Worm (Caenorhabditis elegans) whole organism, L1 larva: Measurements from ENCODE around the gene ZC302.3.

Experiments used
- C04F5.9 ChIP-seq: sonication (generic microtip); optimal IDR thresholded peaks from 2 replicates; lab custom pipeline; 2016; ENCODE audit warnings: missing genetic modification characterization, missing compliant biosample characterization
- C16A3.4 ChIP-seq: fragments of 150-350 bp; optimal IDR thresholded peaks from 2 replicates; lab custom pipeline; 2014; ENCODE audit warnings: missing biosample characterization, missing genetic modification characterization
- C34B4.2 ChIP-seq: sonication (generic microtip); optimal IDR thresholded peaks from 2 replicates; lab custom pipeline; 2017; ENCODE audit warnings: mild to moderate bottlenecking, missing genetic modification characterization, missing compliant biosample characterization
- F16B12.6 ChIP-seq: fragments of 150-350 bp; optimal IDR thresholded peaks from 2 replicates; lab custom pipeline; 2014; ENCODE audit warnings: missing biosample characterization, missing genetic modification characterization
- aha-1 ChIP-seq: fragments of 150-350 bp; optimal IDR thresholded peaks from 2 replicates; lab custom pipeline; 2014; ENCODE audit warnings: missing biosample characterization, missing genetic modification characterization
- alr-1 ChIP-seq: fragments of 200-800 bp; sonication (Bioruptor generic); optimal IDR thresholded peaks from 2 replicates; lab custom pipeline; 2018; ENCODE audit warnings: borderline replicate concordance, mild to moderate bottlenecking, missing genetic modification characterization, missing compliant biosample characterization
- aly-2 ChIP-seq: fragments of 150-350 bp; optimal IDR thresholded peaks from 2 replicates; lab custom pipeline; 2014; ENCODE audit warnings: missing biosample characterization, missing genetic modification characterization
- ama-1 ChIP-seq: fragments of 150-350 bp; optimal IDR thresholded peaks from 2 replicates; lab custom pipeline; 2014
- ceh-8 ChIP-seq: fragments of 200-800 bp; sonication (Bioruptor generic); optimal IDR thresholded peaks from 2 replicates; lab custom pipeline; 2018; ENCODE audit warnings: mild to moderate bottlenecking, missing genetic modification characterization, moderate library complexity, missing compliant biosample characterization
- ceh-82 ChIP-seq, 3 experiments: fragments of 150-350 bp in 1 of 3; sonication (generic microtip) in 2 of 3; optimal IDR thresholded peaks; 2 replicates each; lab custom pipeline; 2014 to 2017; ENCODE audit warnings: missing biosample characterization in 3 of 3, missing genetic modification characterization in 3 of 3
- ceh-88 ChIP-seq: fragments of 200-800 bp; sonication (Bioruptor generic); IDR thresholded peaks from 2 replicates; pipeline ENCODE4 v1.3.6; 2022; ENCODE audit warnings: missing genetic modification characterization, missing compliant biosample characterization
- ces-1 ChIP-seq: fragments of 150-350 bp; optimal IDR thresholded peaks from 2 replicates; lab custom pipeline; 2014; ENCODE audit warnings: missing biosample characterization, missing genetic modification reagents, missing genetic modification characterization
- dpl-1 ChIP-seq, 3 experiments: fragments of 150-350 bp in 2 of 3; sonication (generic microtip) in 1 of 3; optimal IDR thresholded peaks; 2 replicates each; lab custom pipeline; 2014 to 2017; ENCODE audit warnings: missing biosample characterization in 3 of 3, missing genetic modification characterization in 3 of 3, missing genetic modification reagents in 3 of 3
- dsc-1 ChIP-seq: sonication (generic microtip); optimal IDR thresholded peaks from 2 replicates; lab custom pipeline; 2016; ENCODE audit warnings: mild to moderate bottlenecking, missing genetic modification characterization, missing compliant biosample characterization
- efl-1 ChIP-seq, 4 experiments: fragments of 150-350 bp; optimal IDR thresholded peaks in 3 of 4; peaks in 1 of 4; 1 replicate in 1 of 4; 2 replicates in 3 of 4; lab custom pipeline; 2014; ENCODE audit warnings: missing biosample characterization in 2 of 4, missing genetic modification characterization in 2 of 4, missing genetic modification reagents in 2 of 4
- egl-13 ChIP-seq: sonication (generic microtip); optimal IDR thresholded peaks from 2 replicates; lab custom pipeline; 2016; ENCODE audit warnings: missing genotype, missing genetic modification reagents, missing genetic modification characterization, missing compliant biosample characterization
- egl-27 ChIP-seq, 2 experiments: fragments of 150-350 bp in 1 of 2; sonication (generic microtip); optimal IDR thresholded peaks; 3 replicates each; lab custom pipeline; 2017 to 2018; ENCODE audit warnings: missing biosample characterization in 2 of 2, missing genetic modification characterization in 2 of 2, missing genetic modification reagents in 2 of 2
- ets-5 ChIP-seq: fragments of 200-800 bp; sonication (Bioruptor generic); IDR thresholded peaks from 2 replicates; pipeline ENCODE4 v1.3.6; 2022; ENCODE audit warnings: missing genetic modification characterization, missing compliant biosample characterization
- fkh-4 ChIP-seq: sonication (generic microtip); optimal IDR thresholded peaks from 2 replicates; lab custom pipeline; 2016; ENCODE audit warnings: missing compliant biosample characterization, missing genetic modification characterization, borderline replicate concordance
- fkh-8 ChIP-seq: sonication (generic microtip); optimal IDR thresholded peaks from 2 replicates; lab custom pipeline; 2016; ENCODE audit warnings: mild to moderate bottlenecking, missing genetic modification characterization, missing compliant biosample characterization
- grh-1 ChIP-seq: fragments of 200-800 bp; sonication (Bioruptor generic); IDR thresholded peaks from 2 replicates; pipeline ENCODE4 v1.3.6; 2022; ENCODE audit warnings: missing genetic modification reagents, missing genetic modification characterization, missing compliant biosample characterization
- hlh-4 ChIP-seq: sonication (generic microtip); optimal IDR thresholded peaks from 2 replicates; lab custom pipeline; 2016; ENCODE audit warnings: mild to moderate bottlenecking, missing genetic modification characterization, missing compliant biosample characterization
- hpl-2 ChIP-seq: fragments of 150-350 bp; optimal IDR thresholded peaks from 2 replicates; lab custom pipeline; 2014; ENCODE audit warnings: missing biosample characterization, missing genetic modification reagents, missing genetic modification characterization
- jun-1 ChIP-seq: fragments of 150-350 bp; optimal IDR thresholded peaks from 2 replicates; lab custom pipeline; 2014; ENCODE audit warnings: missing biosample characterization, missing genetic modification reagents, missing genetic modification characterization
- lin-13 ChIP-seq: fragments of 150-350 bp; optimal IDR thresholded peaks from 2 replicates; lab custom pipeline; 2014; ENCODE audit warnings: missing biosample characterization, missing genetic modification reagents, missing genetic modification characterization
- lin-15B ChIP-seq: fragments of 150-350 bp; sonication (generic microtip); optimal IDR thresholded peaks from 3 replicates; lab custom pipeline; 2014; ENCODE audit warnings: missing biosample characterization, missing genetic modification characterization
- lin-35 ChIP-seq, 2 experiments: fragments of 150-350 bp; optimal IDR thresholded peaks; 2 replicates each; lab custom pipeline; 2014; ENCODE audit warnings: missing biosample characterization in 2 of 2, missing genetic modification characterization in 2 of 2, missing genetic modification reagents in 2 of 2
- lin-39 ChIP-seq: fragments of 150-350 bp; optimal IDR thresholded peaks from 2 replicates; lab custom pipeline; 2014; ENCODE audit warnings: missing biosample characterization, missing genetic modification reagents, missing genetic modification characterization
- mab-9 ChIP-seq: fragments of 200-800 bp; sonication (Bioruptor generic); IDR thresholded peaks from 2 replicates; pipeline ENCODE4 v1.3.6; 2022; ENCODE audit warnings: missing genetic modification reagents, missing genetic modification characterization, missing compliant biosample characterization
- mdl-1 ChIP-seq, 2 experiments: fragments of 150-350 bp; optimal IDR thresholded peaks; 2 replicates each; lab custom pipeline; 2014 to 2017; ENCODE audit warnings: missing biosample characterization in 2 of 2, missing genetic modification characterization in 2 of 2, inconsistent platforms in 1 of 2
- nhr-12 ChIP-seq: sonication (generic microtip); optimal IDR thresholded peaks from 2 replicates; lab custom pipeline; 2017; ENCODE audit warnings: missing biosample characterization, missing genetic modification characterization
- nhr-19 ChIP-seq: fragments of 200-800 bp; sonication (Bioruptor generic); conservative IDR thresholded peaks from 2 replicates; pipeline ENCODE4 v1.3.6; 2022; ENCODE audit warnings: missing genetic modification characterization, missing compliant biosample characterization
- nhr-20 ChIP-seq: sonication (generic microtip); optimal IDR thresholded peaks from 2 replicates; lab custom pipeline; 2016; ENCODE audit warnings: mild to moderate bottlenecking, missing genetic modification characterization, missing compliant biosample characterization
- nhr-237 ChIP-seq: fragments of 150-350 bp; optimal IDR thresholded peaks from 2 replicates; lab custom pipeline; 2014; ENCODE audit warnings: missing biosample characterization, missing genetic modification characterization
- nhr-28 ChIP-seq: fragments of 150-350 bp; optimal IDR thresholded peaks from 2 replicates; lab custom pipeline; 2014; ENCODE audit warnings: missing biosample characterization, missing genetic modification characterization
- nhr-71 ChIP-seq: sonication (generic microtip); optimal IDR thresholded peaks from 2 replicates; lab custom pipeline; 2016; ENCODE audit warnings: mild to moderate bottlenecking, missing genetic modification characterization, moderate library complexity, missing compliant biosample characterization
- nhr-76 ChIP-seq: sonication (generic microtip); optimal IDR thresholded peaks from 2 replicates; lab custom pipeline; 2017; ENCODE audit warnings: missing biosample characterization, missing genetic modification characterization
- nhr-77 ChIP-seq: fragments of 150-350 bp; optimal IDR thresholded peaks from 2 replicates; lab custom pipeline; 2014; ENCODE audit warnings: missing biosample characterization, missing genetic modification characterization
- pax-3 ChIP-seq: fragments of 200-800 bp; sonication (Bioruptor generic); optimal IDR thresholded peaks from 2 replicates; lab custom pipeline; 2018; ENCODE audit warnings: mild to moderate bottlenecking, missing genetic modification characterization, moderate library complexity, missing compliant biosample characterization
- rnt-1 ChIP-seq: sonication (generic microtip); optimal IDR thresholded peaks from 2 replicates; lab custom pipeline; 2016; ENCODE audit warnings: mild to moderate bottlenecking, missing genetic modification characterization, moderate library complexity, missing compliant biosample characterization
- skn-1 ChIP-seq: fragments of 150-350 bp; optimal IDR thresholded peaks from 2 replicates; lab custom pipeline; 2014; ENCODE audit warnings: missing biosample characterization, missing genetic modification characterization
- snpc-4 ChIP-seq: fragments of 150-350 bp; optimal IDR thresholded peaks from 2 replicates; lab custom pipeline; 2014; ENCODE audit warnings: missing biosample characterization, missing genetic modification characterization
- snu-23 ChIP-seq: sonication (generic microtip); optimal IDR thresholded peaks from 2 replicates; lab custom pipeline; 2016; ENCODE audit warnings: missing genetic modification characterization, missing compliant biosample characterization
- sup-37 ChIP-seq: fragments of 200-800 bp; sonication (Bioruptor generic); optimal IDR thresholded peaks from 2 replicates; lab custom pipeline; 2018; ENCODE audit warnings: mild to moderate bottlenecking, missing genetic modification characterization, missing compliant biosample characterization
- tbx-2 ChIP-seq: sonication (generic microtip); optimal IDR thresholded peaks from 2 replicates; lab custom pipeline; 2016; ENCODE audit warnings: missing genetic modification characterization, missing compliant biosample characterization
- unc-30 ChIP-seq: sonication (generic microtip); optimal IDR thresholded peaks from 2 replicates; lab custom pipeline; 2017; ENCODE audit warnings: missing biosample characterization, missing genetic modification characterization
- unc-62 ChIP-seq: fragments of 150-350 bp; optimal IDR thresholded peaks from 2 replicates; lab custom pipeline; 2014; ENCODE audit warnings: missing biosample characterization, missing genetic modification reagents, missing genetic modification characterization
- unc-86 ChIP-seq: sonication (generic microtip); optimal IDR thresholded peaks from 2 replicates; lab custom pipeline; 2016; ENCODE audit warnings: missing genetic modification characterization, missing compliant biosample characterization
- xbp-1 ChIP-seq: sonication (generic microtip); optimal IDR thresholded peaks from 2 replicates; lab custom pipeline; 2016; ENCODE audit warnings: missing genetic modification characterization, missing compliant biosample characterization
- zip-4 ChIP-seq: fragments of 200-800 bp; sonication (Bioruptor generic); optimal IDR thresholded peaks from 2 replicates; lab custom pipeline; 2018; ENCODE audit warnings: mild to moderate bottlenecking, missing genetic modification characterization, moderate library complexity, missing compliant biosample characterization
- ztf-11 ChIP-seq, 2 experiments: sonication (generic microtip); optimal IDR thresholded peaks; 2 replicates each; lab custom pipeline; 2016 to 2017; ENCODE audit warnings: missing genetic modification characterization in 2 of 2, missing biosample characterization in 1 of 2, missing compliant biosample characterization in 1 of 2

Gene ZC302.3

DNA sequence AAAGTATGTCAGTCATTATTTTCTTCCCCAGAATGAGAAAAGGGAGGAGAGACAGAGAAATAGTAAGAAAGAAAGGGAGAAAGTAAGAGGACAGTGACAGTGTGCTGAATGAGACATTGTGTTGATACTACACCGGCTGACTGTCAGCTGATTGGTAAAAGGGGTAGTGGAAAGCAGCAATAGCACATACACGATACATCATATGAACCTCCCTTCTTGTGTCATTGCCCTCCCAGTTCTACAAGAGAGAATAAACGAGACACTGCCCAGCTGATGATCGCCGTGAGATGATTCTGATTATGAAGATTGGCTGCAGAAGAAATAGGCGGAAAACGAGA lies 21.5 kb downstream of the ZC302.3 start (continued):
- TF ChIP-seq unc-30 (tag; lab: Kevin White, UChicago) (no peak), hpl-2 (GFP tag; lab: Kevin White, UChicago) (peak; percentile 59), egl-13 (tag; lab: Kevin White, UChicago) (no peak), zip-4 (peak; percentile 1), lin-15B (tag; lab: Kevin White, UChicago) (no peak), ces-1 (GFP tag; lab: Kevin White, UChicago) (no peak), fkh-4 (tag; lab: Kevin White, UChicago) (no peak), nhr-19 (peak; percentile 80), ets-5 (GFP tag; lab: Robert Waterston, UW) (no peak), nhr-71 (tag; lab: Kevin White, UChicago) (peak; percentile 92), lin-35 (GFP tag; optimal IDR thresholded peaks at IDR 0.05; lab: Kevin White, UChicago) (peak; percentile 49 to 89), grh-1 (GFP tag; lab: Robert Waterston, UW) (peak; percentile 58), mab-9 (GFP tag; lab: Robert Waterston, UW) (no peak), nhr-20 (tag; lab: Kevin White, UChicago) (peak; percentile 96), ceh-82 (tag; optimal IDR thresholded peaks at IDR 0.05; lab: Kevin White, UChicago) (no peak), jun-1 (peak; percentile 25), pax-3 (tag; lab: Kevin White, UChicago) (peak; percentile 76), nhr-76 (tag; lab: Kevin White, UChicago) (no peak), nhr-28 (tag; lab: Kevin White, UChicago) (no peak), skn-1 (tag; lab: Kevin White, UChicago) (peak; percentile 36), snu-23 (GFP tag; lab: Kevin White, UChicago) (peak; percentile 85), sup-37 (GFP tag; lab: Kevin White, UChicago) (no peak), aly-2 (tag; lab: Kevin White, UChicago) (no peak), nhr-12 (tag; lab: Kevin White, UChicago) (no peak), rnt-1 (peak; percentile 72), efl-1 (optimal IDR thresholded peaks at IDR 0.05; lab: Kevin White, UChicago) (peak; percentile 35 to 44), efl-1 (GFP tag; optimal IDR thresholded peaks at IDR 0.05 in 1 of 2; lab: Kevin White, UChicago) (peak; percentile 37 to 94), F16B12.6 (no peak), snpc-4 (tag; lab: Kevin White, UChicago) (peak; percentile 66), fkh-8 (tag; lab: Kevin White, UChicago) (peak; percentile 42), nhr-77 (tag; lab: Kevin White, UChicago) (no peak), tbx-2 (tag; lab: Kevin White, UChicago) (peak; percentile 84), C16A3.4 (peak; percentile 85), dpl-1 (GFP tag; optimal IDR thresholded peaks at IDR 0.05; lab: Kevin White, UChicago) (peak; percentile 29 to 63 (median 30)), ceh-88 (GFP tag; lab: Robert Waterston, UW) (no peak), C04F5.9 (tag; lab: Kevin White, UChicago) (no peak), aha-1 (tag; lab: Kevin White, UChicago) (peak; percentile 32), alr-1 (tag; lab: Kevin White, UChicago) (no peak), unc-62 (no peak), C34B4.2 (no peak), lin-13 (peak; percentile 60), lin-39 (tag; lab: Kevin White, UChicago) (peak; percentile 20), dsc-1 (tag; lab: Kevin White, UChicago) (peak; percentile 36), unc-86 (tag; lab: Kevin White, UChicago) (no peak), ama-1 (lab: Kevin White, UChicago) (peak; percentile 64), egl-27 (tag; optimal IDR thresholded peaks at IDR 0.05; lab: Kevin White, UChicago) (no peak), hlh-4 (tag; lab: Kevin White, UChicago) (no peak), xbp-1 (tag; lab: Kevin White, UChicago) (peak; percentile 51), mdl-1 (tag; optimal IDR thresholded peaks at IDR 0.05; lab: Kevin White, UChicago) (peak in 1 of 2 experiments; percentile 97), ztf-11 (tag; optimal IDR thresholded peaks at IDR 0.05; lab: Kevin White, UChicago) (no peak), nhr-237 (tag; lab: Kevin White, UChicago) (no peak), ceh-8 (GFP tag; lab: Kevin White, UChicago) (no peak)
